Worm (Caenorhabditis elegans) whole organism, L3 larva: ENCODE measurements around the gene set-19.

ENCODE experiments used
- R02D3.7 ChIP-seq: fragments of 150-350 bp; optimal IDR thresholded peaks from 2 replicates; lab custom pipeline; 2014; ENCODE audit warnings: missing biosample characterization, missing genetic modification characterization
- ZK546.5 ChIP-seq: sonication (generic microtip); optimal IDR thresholded peaks from 2 replicates; lab custom pipeline; 2017; ENCODE audit warnings: missing biosample characterization, missing genetic modification characterization
- aly-2 ChIP-seq: fragments of 150-350 bp; optimal IDR thresholded peaks from 2 replicates; lab custom pipeline; 2014; ENCODE audit warnings: missing biosample characterization, missing genetic modification characterization
- ama-1 ChIP-seq: fragments of 150-350 bp; optimal IDR thresholded peaks from 2 replicates; lab custom pipeline; 2018
- ceh-16 ChIP-seq: sonication (generic microtip); optimal IDR thresholded peaks from 2 replicates; lab custom pipeline; 2017; ENCODE audit warnings: missing biosample characterization, missing genetic modification characterization
- ceh-28 ChIP-seq: fragments of 150-350 bp; optimal IDR thresholded peaks from 2 replicates; lab custom pipeline; 2014; ENCODE audit warnings: missing biosample characterization, missing genetic modification reagents, missing genetic modification characterization
- ceh-82 ChIP-seq: fragments of 150-350 bp; optimal IDR thresholded peaks from 2 replicates; lab custom pipeline; 2014; ENCODE audit warnings: missing biosample characterization, missing genetic modification characterization
- ceh-9 ChIP-seq: sonication (generic microtip); optimal IDR thresholded peaks from 2 replicates; lab custom pipeline; 2018; ENCODE audit warnings: missing biosample characterization, missing genetic modification characterization
- daf-12 ChIP-seq: fragments of 150-350 bp; optimal IDR thresholded peaks from 2 replicates; lab custom pipeline; 2014; ENCODE audit warnings: missing biosample characterization, missing genetic modification reagents, missing genetic modification characterization
- egl-5 ChIP-seq: fragments of 150-350 bp; optimal IDR thresholded peaks from 2 replicates; lab custom pipeline; 2017; ENCODE audit warnings: missing biosample characterization, missing genetic modification reagents, missing genetic modification characterization, inconsistent platforms
- elt-1 ChIP-seq: fragments of 150-350 bp; optimal IDR thresholded peaks from 2 replicates; lab custom pipeline; 2014; ENCODE audit warnings: missing biosample characterization, missing genetic modification characterization
- elt-2 ChIP-seq: sonication (generic microtip); optimal IDR thresholded peaks from 2 replicates; lab custom pipeline; 2016; ENCODE audit warnings: missing genetic modification reagents, mild to moderate bottlenecking, missing genetic modification characterization, missing compliant biosample characterization
- eor-1 ChIP-seq, 2 experiments: fragments of 150-350 bp; optimal IDR thresholded peaks; 2 replicates each; lab custom pipeline; 2014 to 2018; ENCODE audit warnings: missing biosample characterization in 2 of 2, missing genetic modification characterization in 2 of 2
- fkh-2 ChIP-seq: fragments of 150-350 bp; optimal IDR thresholded peaks from 2 replicates; lab custom pipeline; 2014; ENCODE audit warnings: missing biosample characterization, missing genetic modification reagents, missing genetic modification characterization
- fos-1 ChIP-seq: fragments of 150-350 bp; optimal IDR thresholded peaks from 2 replicates; lab custom pipeline; 2014; ENCODE audit warnings: missing biosample characterization, missing genetic modification characterization
- hmg-11 ChIP-seq: sonication (generic microtip); optimal IDR thresholded peaks from 2 replicates; lab custom pipeline; 2016; ENCODE audit warnings: missing genetic modification characterization, missing compliant biosample characterization
- jun-1 ChIP-seq: fragments of 150-350 bp; optimal IDR thresholded peaks from 2 replicates; lab custom pipeline; 2014; ENCODE audit warnings: missing biosample characterization, missing genetic modification reagents, missing genetic modification characterization
- lin-15B ChIP-seq: fragments of 150-350 bp; optimal IDR thresholded peaks from 2 replicates; lab custom pipeline; 2014; ENCODE audit warnings: missing biosample characterization, missing genetic modification characterization
- lsy-12 ChIP-seq: sonication (generic microtip); optimal IDR thresholded peaks from 2 replicates; lab custom pipeline; 2016; ENCODE audit warnings: mild to moderate bottlenecking, missing genetic modification characterization, missing compliant biosample characterization
- mdl-1 ChIP-seq: fragments of 150-350 bp; optimal IDR thresholded peaks from 2 replicates; lab custom pipeline; 2014; ENCODE audit warnings: missing biosample characterization, missing genetic modification characterization
- nfya-1 ChIP-seq: sonication (generic microtip); optimal IDR thresholded peaks from 2 replicates; lab custom pipeline; 2017; ENCODE audit warnings: missing genetic modification characterization, mild to moderate bottlenecking, missing compliant biosample characterization, antibody characterized with exemption, moderate library complexity; ENCODE audit not compliant: insufficient read depth
- nhr-11 ChIP-seq: fragments of 150-350 bp; optimal IDR thresholded peaks from 2 replicates; lab custom pipeline; 2014; ENCODE audit warnings: missing biosample characterization, missing genetic modification characterization
- nhr-12 ChIP-seq: fragments of 150-350 bp; optimal IDR thresholded peaks from 2 replicates; lab custom pipeline; 2014; ENCODE audit warnings: missing biosample characterization, missing genetic modification characterization
- nhr-25 ChIP-seq: sonication (generic microtip); optimal IDR thresholded peaks from 2 replicates; lab custom pipeline; 2017; ENCODE audit warnings: missing biosample characterization, missing genetic modification characterization
- nhr-28 ChIP-seq: fragments of 150-350 bp; optimal IDR thresholded peaks from 2 replicates; lab custom pipeline; 2014; ENCODE audit warnings: missing biosample characterization, missing genetic modification characterization
- nhr-43 ChIP-seq: sonication (generic microtip); optimal IDR thresholded peaks from 2 replicates; lab custom pipeline; 2016; ENCODE audit warnings: mild to moderate bottlenecking, missing genetic modification characterization, missing compliant biosample characterization; ENCODE audit not compliant: poor library complexity, severe bottlenecking
- nhr-76 ChIP-seq: fragments of 150-350 bp; sonication (generic microtip); optimal IDR thresholded peaks from 5 replicates; lab custom pipeline; 2014; ENCODE audit warnings: missing biosample characterization, missing genetic modification characterization
- nhr-77 ChIP-seq: fragments of 150-350 bp; optimal IDR thresholded peaks from 2 replicates; lab custom pipeline; 2014; ENCODE audit warnings: missing biosample characterization, missing genetic modification characterization
- pha-4 ChIP-seq: fragments of 150-350 bp; optimal IDR thresholded peaks from 2 replicates; lab custom pipeline; 2014; ENCODE audit warnings: missing biosample characterization, missing genetic modification reagents, missing genetic modification characterization
- pqm-1 ChIP-seq: fragments of 150-350 bp; optimal IDR thresholded peaks from 2 replicates; lab custom pipeline; 2017; ENCODE audit warnings: missing biosample characterization, missing genetic modification characterization, inconsistent platforms
- sea-2 ChIP-seq: fragments of 150-350 bp; sonication (generic microtip); optimal IDR thresholded peaks from 4 replicates; lab custom pipeline; 2014; ENCODE audit warnings: missing biosample characterization, missing genetic modification reagents, missing genetic modification characterization
- skn-1 ChIP-seq: fragments of 150-350 bp; optimal IDR thresholded peaks from 2 replicates; lab custom pipeline; 2014; ENCODE audit warnings: missing biosample characterization, missing genetic modification characterization
- snpc-4 ChIP-seq: fragments of 150-350 bp; optimal IDR thresholded peaks from 2 replicates; lab custom pipeline; 2014; ENCODE audit warnings: missing biosample characterization, missing genetic modification characterization
- tbx-2 ChIP-seq: sonication (generic microtip); optimal IDR thresholded peaks from 2 replicates; lab custom pipeline; 2016; ENCODE audit warnings: mild to moderate bottlenecking, missing genetic modification characterization, missing compliant biosample characterization
- unc-39 ChIP-seq: sonication (generic microtip); optimal IDR thresholded peaks from 4 replicates; lab custom pipeline; 2017; ENCODE audit warnings: missing biosample characterization, missing genetic modification characterization
- unc-62 ChIP-seq: fragments of 150-350 bp; sonication (generic microtip); optimal IDR thresholded peaks from 4 replicates; lab custom pipeline; 2014; ENCODE audit warnings: missing biosample characterization, missing genetic modification reagents, missing genetic modification characterization
- zag-1 ChIP-seq: fragments of 150-350 bp; optimal IDR thresholded peaks from 2 replicates; lab custom pipeline; 2014; ENCODE audit warnings: missing biosample characterization, missing genetic modification characterization
- ztf-11 ChIP-seq: fragments of 150-350 bp; optimal IDR thresholded peaks from 2 replicates; lab custom pipeline; 2014; ENCODE audit warnings: missing biosample characterization, missing genetic modification characterization
- ztf-4 ChIP-seq: fragments of 150-350 bp; optimal IDR thresholded peaks from 2 replicates; lab custom pipeline; 2014; ENCODE audit warnings: missing biosample characterization, missing genetic modification characterization

The set-19 gene

DNA sequence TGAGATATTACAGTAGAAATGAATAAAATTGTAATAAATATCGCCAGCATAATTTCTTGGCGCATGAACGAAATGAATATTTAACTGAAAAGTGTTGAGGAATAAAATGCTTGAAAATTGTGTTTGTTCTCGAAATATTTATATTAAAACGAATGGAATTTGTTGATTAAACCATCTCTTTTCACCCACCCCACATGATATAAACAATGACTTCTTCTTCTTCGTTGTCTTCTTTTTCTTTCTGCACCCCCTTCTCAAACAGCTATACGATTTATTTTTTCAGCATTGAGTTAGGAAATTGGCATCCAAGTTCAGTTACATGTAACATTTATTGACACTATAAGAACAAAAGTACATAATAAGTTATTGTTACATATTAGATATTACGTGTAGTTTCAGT is 40.1 kb upstream of the set-19 start, which contains the start of gene C41G11.1:
Gene C41G11.1, minus strand, starts transcription at position 101 of the 400 bp plus-strand sequence.
- TF ChIP-seq ZK546.5 (tag; lab: Kevin White, UChicago), result no peak
- TF ChIP-seq zag-1, result no peak
- no peak for TF ChIP-seq ztf-4 (tag; lab: Kevin White, UChicago)
- no peak for TF ChIP-seq pqm-1 (tag; lab: Kevin White, UChicago)
- no peak for TF ChIP-seq lsy-12 (tag; lab: Kevin White, UChicago)
- TF ChIP-seq sea-2 (GFP tag; lab: Kevin White, UChicago), result no peak
- TF ChIP-seq tbx-2 (tag; lab: Kevin White, UChicago), result no peak
- TF ChIP-seq snpc-4, result no peak
- TF ChIP-seq R02D3.7 (tag; lab: Kevin White, UChicago), result no peak
- no peak for TF ChIP-seq fos-1 (tag; lab: Kevin White, UChicago)
- no peak for TF ChIP-seq unc-39
- TF ChIP-seq mdl-1 (tag; lab: Kevin White, UChicago), result no peak
- TF ChIP-seq aly-2 (tag; lab: Kevin White, UChicago), result no peak
- no peak for TF ChIP-seq ceh-28
- TF ChIP-seq nhr-12 (tag; lab: Kevin White, UChicago), result no peak
- TF ChIP-seq egl-5 (tag; lab: Kevin White, UChicago), result no peak
- TF ChIP-seq lin-15B, result no peak
- TF ChIP-seq ceh-82, result no peak
- no peak for TF ChIP-seq elt-1 (tag; lab: Kevin White, UChicago)
- TF ChIP-seq nhr-77, result no peak

- no peak for TF ChIP-seq daf-12 (tag; lab: Kevin White, UChicago)
- no peak for TF ChIP-seq ztf-11 (tag; lab: Kevin White, UChicago)
- no peak for TF ChIP-seq aly-2 (tag; lab: Kevin White, UChicago)
- TF ChIP-seq hmg-11 (tag; lab: Kevin White, UChicago), result no peak
- TF ChIP-seq nhr-11 (tag; lab: Kevin White, UChicago), result no peak
- TF ChIP-seq nhr-28, result no peak
- TF ChIP-seq jun-1 (tag; lab: Kevin White, UChicago), result no peak
- TF ChIP-seq ceh-16 (tag; lab: Kevin White, UChicago), result no peak
- TF ChIP-seq elt-2 (tag; lab: Kevin White, UChicago), result peak; percentile 28
Observed at ce11 chrX:5715831-5716364, 35.9 kb upstream of the set-19 start.

DNA sequence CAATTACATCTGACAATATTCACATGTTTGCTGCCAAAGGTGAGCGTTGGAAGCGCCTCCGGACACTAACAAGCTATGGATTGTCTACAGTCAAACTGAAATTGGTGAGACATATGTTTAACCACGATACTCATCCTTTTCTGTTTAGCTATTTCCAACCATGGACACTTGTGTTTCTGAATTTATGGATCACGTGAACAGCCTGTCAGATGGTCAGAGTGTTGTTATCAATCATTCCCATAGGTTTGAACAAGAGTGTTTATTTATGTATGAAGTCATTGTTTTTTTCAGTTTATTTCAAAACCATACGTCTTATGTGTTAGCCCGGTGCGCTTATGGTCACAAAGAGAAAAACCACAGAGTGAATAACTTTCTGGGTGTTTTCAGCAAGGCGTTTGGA is 35.3 kb upstream of the set-19 start:
- TF ChIP-seq pqm-1 (tag; lab: Kevin White, UChicago) (peak; percentile 17), pha-4 (peak; percentile 25), ceh-9 (tag; lab: Kevin White, UChicago) (no peak)

DNA sequence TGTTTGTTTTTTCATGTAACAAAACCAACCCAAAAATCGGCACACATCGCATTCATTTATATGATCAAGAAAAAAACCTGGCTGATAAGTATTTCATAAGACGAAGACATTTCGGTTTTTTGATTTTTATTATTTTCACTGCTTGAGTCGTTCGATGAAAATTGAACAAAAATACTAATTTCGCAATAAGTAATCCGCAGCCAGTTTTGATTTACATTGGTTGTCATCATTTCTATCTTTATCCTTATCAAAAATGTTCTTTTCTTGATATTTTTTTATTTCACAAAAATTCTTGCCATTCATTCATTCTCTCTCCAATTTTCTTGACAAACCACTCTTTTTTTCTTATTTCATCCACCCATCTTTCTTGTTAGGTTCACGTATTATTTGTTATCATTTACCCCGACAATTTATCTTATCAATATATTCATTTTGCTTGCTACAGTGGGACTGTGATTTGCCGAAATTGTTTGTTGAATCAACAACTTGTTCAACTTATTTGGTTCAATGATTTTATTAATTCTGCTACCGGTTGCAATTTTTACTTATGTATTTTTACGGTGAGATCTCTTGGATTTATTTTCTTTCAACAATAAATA is 34.2 kb upstream of the set-19 start, which contains the start of gene cyp-43A1:
Gene cyp-43A1, plus strand, starts transcription at position 446 of the 599 bp plus-strand sequence.
- TF ChIP-seq nhr-76 (tag; lab: Kevin White, UChicago) (no peak), unc-62 (GFP tag; lab: Kevin White, UChicago) (no peak), R02D3.7 (tag; lab: Kevin White, UChicago) (no peak), elt-2 (tag; lab: Kevin White, UChicago) (peak; percentile 71), ceh-28 (no peak), nfya-1 (tag; lab: Kevin White, UChicago) (no peak), ZK546.5 (tag; lab: Kevin White, UChicago) (no peak)
- TF ChIP-seq, all 47 proteins: peak for 1

DNA sequence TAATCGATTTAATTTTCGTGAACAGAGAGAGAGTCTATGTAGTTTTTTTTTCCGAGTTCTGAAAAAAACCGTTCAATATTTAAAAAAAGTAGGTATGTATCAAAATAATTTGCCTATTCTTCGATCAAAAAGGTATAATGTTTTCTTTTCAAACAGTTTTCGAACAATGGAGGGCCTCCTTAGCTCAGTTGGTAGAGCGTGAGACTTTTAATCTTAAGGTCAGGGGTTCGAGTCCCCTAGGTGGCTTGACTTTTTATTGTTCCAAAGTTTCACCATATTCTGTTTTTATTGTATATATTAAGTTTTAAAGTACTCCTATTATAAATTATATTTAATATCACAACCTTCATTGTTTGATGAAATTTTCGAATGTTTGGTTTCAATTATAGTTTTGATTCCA is 33.5 kb upstream of the set-19 start:
- TF ChIP-seq lin-15B (no peak), tbx-2 (tag; lab: Kevin White, UChicago) (no peak), ZK546.5 (tag; lab: Kevin White, UChicago) (no peak), jun-1 (tag; lab: Kevin White, UChicago) (no peak), ama-1 (lab: Kevin White, UChicago) (no peak), ceh-28 (no peak), ztf-4 (tag; lab: Kevin White, UChicago) (no peak), R02D3.7 (tag; lab: Kevin White, UChicago) (no peak), nfya-1 (tag; lab: Kevin White, UChicago) (no peak), unc-62 (GFP tag; lab: Kevin White, UChicago) (no peak), daf-12 (tag; lab: Kevin White, UChicago) (no peak), fkh-2 (tag; lab: Kevin White, UChicago) (no peak), skn-1 (no peak), nhr-25 (tag; lab: Kevin White, UChicago) (no peak), aly-2 (tag; lab: Kevin White, UChicago) (no peak), nhr-76 (tag; lab: Kevin White, UChicago) (no peak), elt-2 (tag; lab: Kevin White, UChicago) (peak; percentile 28), eor-1 (tag; optimal IDR thresholded peaks at IDR 0.05; lab: Kevin White, UChicago) (no peak), lsy-12 (tag; lab: Kevin White, UChicago) (peak; percentile 11), ceh-16 (tag; lab: Kevin White, UChicago) (no peak), ceh-82 (no peak), nhr-43 (peak; percentile 59), elt-1 (tag; lab: Kevin White, UChicago) (no peak)
- TF ChIP-seq, all 47 proteins: peak for 3
